Worm (Caenorhabditis elegans): Measurements from ENCODE around the gene mrpl-42.

DNA sequence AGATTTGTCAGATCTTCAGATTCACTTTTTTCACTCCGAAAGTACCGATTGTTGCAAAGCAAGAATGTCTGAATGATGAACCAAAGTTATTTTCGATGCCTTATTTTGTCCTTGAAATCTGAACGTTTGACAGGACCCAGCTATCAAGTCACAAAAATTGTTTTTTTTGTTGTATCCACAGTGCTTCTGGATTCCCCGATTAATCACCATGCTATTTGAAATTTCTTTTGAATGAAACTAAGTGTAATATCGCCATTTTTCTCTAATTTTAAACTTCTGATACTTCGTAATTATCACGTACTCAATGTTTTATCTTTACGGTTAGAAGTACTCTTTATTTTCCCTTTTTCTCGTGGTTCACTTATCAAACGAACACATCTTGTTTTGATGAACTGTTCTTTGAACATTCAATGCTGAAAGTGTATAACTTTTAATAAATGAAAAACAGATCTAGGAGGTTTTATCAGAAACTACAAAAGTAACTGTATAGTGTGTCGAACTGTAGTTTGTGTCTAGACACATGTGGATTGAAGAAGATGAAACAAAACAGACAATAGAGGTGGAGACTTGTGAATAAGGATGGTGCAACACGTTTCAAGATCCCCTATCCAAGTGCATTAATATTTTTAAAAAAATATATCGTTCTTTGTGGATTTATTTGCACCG, 42.6 kb downstream of the mrpl-42 start:
- no peak for TF ChIP-seq madf-2 (tag; optimal IDR thresholded peaks at IDR 0.05)
- TF ChIP-seq elt-4 (tag; optimal IDR thresholded peaks at IDR 0.05): no peak
- TF ChIP-seq C08G9.2 (tag; optimal IDR thresholded peaks at IDR 0.05): no peak
- no peak for TF ChIP-seq ceh-45 (GFP tag; IDR thresholded peaks at IDR 0.05)
- no peak for TF ChIP-seq hlh-8 (tag; optimal IDR thresholded peaks at IDR 0.05)
- no peak for TF ChIP-seq unc-86 (tag; optimal IDR thresholded peaks at IDR 0.05)
- TF ChIP-seq sox-4 (tag; optimal IDR thresholded peaks at IDR 0.05): no peak
- no peak for TF ChIP-seq ztf-16 (tag; optimal IDR thresholded peaks at IDR 0.05)
- TF ChIP-seq pax-1 (tag; optimal IDR thresholded peaks at IDR 0.05): no peak
- TF ChIP-seq ceh-18 (tag; optimal IDR thresholded peaks at IDR 0.05): no peak
- no peak for TF ChIP-seq pat-9 (tag; optimal IDR thresholded peaks at IDR 0.05)
- no peak for TF ChIP-seq ets-4 (tag; optimal IDR thresholded peaks at IDR 0.05)
- no peak for TF ChIP-seq pha-4 (tag; optimal IDR thresholded peaks at IDR 0.05)

Data from whole organism, late embryonic.